Fruit fly (Drosophila melanogaster) whole organism, embryonic: ENCODE measurements around the gene anchor.
A peak's percentile ranks its signal among the peaks of the same experiment; 100 is the strongest.

Source experiments
- Ada2b ChIP-seq: fragments of 200-800 bp; sonication (Bioruptor generic); IDR thresholded peaks from 2 replicates; pipeline ENCODE4 v1.3.6; 2022; ENCODE audit warnings: missing biosample characterization, missing genetic modification characterization
- BEAF-32 ChIP-seq: fragments of 200-800 bp; sonication (Bioruptor generic); optimal IDR thresholded peaks from 3 replicates; lab custom pipeline; 2017; ENCODE audit warnings: missing biosample characterization, missing genetic modification characterization, mild to moderate bottlenecking, moderate library complexity, missing genetic modification reagents
- CG10543 ChIP-seq: fragments of 200-800 bp; sonication (Bioruptor generic); optimal IDR thresholded peaks from 3 replicates; lab custom pipeline; 2017; ENCODE audit warnings: missing biosample characterization, mild to moderate bottlenecking, missing genetic modification characterization, moderate library complexity
- CG11695 ChIP-seq: fragments of 200-800 bp; sonication (Bioruptor generic); IDR thresholded peaks from 3 replicates; pipeline ENCODE4 v1.3.6; 2022; ENCODE audit warnings: missing biosample characterization, missing genetic modification characterization
- CG12071 ChIP-seq: fragments of 200-800 bp; sonication (Bioruptor generic); optimal IDR thresholded peaks from 3 replicates; lab custom pipeline; 2018; ENCODE audit warnings: missing biosample characterization, mild to moderate bottlenecking, missing genetic modification characterization
- CG14965 ChIP-seq: fragments of 200-800 bp; sonication (Bioruptor generic); optimal IDR thresholded peaks from 2 replicates; lab custom pipeline; 2016; ENCODE audit warnings: missing biosample characterization, missing genetic modification characterization, borderline replicate concordance
- CG1529 ChIP-seq: fragments of 200-800 bp; sonication (Bioruptor generic); optimal IDR thresholded peaks from 3 replicates; lab custom pipeline; 2018; ENCODE audit warnings: missing biosample characterization, missing genetic modification characterization
- CG17385 ChIP-seq: fragments of 200-800 bp; sonication (Bioruptor generic); optimal IDR thresholded peaks from 3 replicates; lab custom pipeline; 2018; ENCODE audit warnings: missing biosample characterization, mild to moderate bottlenecking, missing genetic modification characterization
- CG3163 ChIP-seq: fragments of 200-800 bp; sonication (Bioruptor generic); optimal IDR thresholded peaks from 3 replicates; lab custom pipeline; 2016; ENCODE audit warnings: missing biosample characterization, missing genetic modification characterization
- CG32772 ChIP-seq: fragments of 200-800 bp; sonication (Bioruptor generic); IDR thresholded peaks from 2 replicates; pipeline ENCODE4 v1.3.6; 2022; ENCODE audit warnings: missing biosample characterization, missing genetic modification characterization
- CG3281 ChIP-seq: fragments of 200-800 bp; sonication (Bioruptor generic); optimal IDR thresholded peaks from 3 replicates; lab custom pipeline; 2017; ENCODE audit warnings: missing biosample characterization, mild to moderate bottlenecking, missing genetic modification characterization
- CG34376 ChIP-seq: fragments of 200-800 bp; sonication (Bioruptor generic); optimal IDR thresholded peaks from 2 replicates; lab custom pipeline; 2018; ENCODE audit warnings: missing biosample characterization, mild to moderate bottlenecking, missing genetic modification characterization
- CG34422 ChIP-seq: fragments of 200-800 bp; sonication (Bioruptor generic); IDR thresholded peaks from 3 replicates; pipeline ENCODE4 v1.3.6; 2022; ENCODE audit warnings: missing biosample characterization, missing genetic modification characterization
- CG8924 ChIP-seq: fragments of 200-800 bp; optimal IDR thresholded peaks from 3 replicates; lab custom pipeline; 2019; ENCODE audit warnings: missing biosample characterization, mild to moderate bottlenecking, missing genetic modification characterization, moderate library complexity
- CHES-1-like ChIP-seq: fragments of 200-800 bp; sonication (Bioruptor generic); optimal IDR thresholded peaks from 2 replicates; lab custom pipeline; 2016; ENCODE audit warnings: missing biosample characterization, missing genetic modification characterization
- CkIIα-i1 ChIP-seq: fragments of 200-800 bp; sonication (Bioruptor generic); IDR thresholded peaks from 2 replicates; pipeline ENCODE4 v1.3.6; 2022; ENCODE audit warnings: missing biosample characterization, missing genetic modification characterization
- Dip2 ChIP-seq: fragments of 200-800 bp; sonication (Bioruptor generic); IDR thresholded peaks from 2 replicates; pipeline ENCODE4 v1.3.6; 2022; ENCODE audit warnings: missing biosample characterization, missing genetic modification characterization
- Doc3 ChIP-seq: fragments of 200-800 bp; sonication (Bioruptor generic); IDR thresholded peaks from 3 replicates; pipeline ENCODE4 v1.3.6; 2022; ENCODE audit warnings: missing biosample characterization, missing genetic modification characterization; ENCODE audit not compliant: partially characterized antibody
- Eip74EF ChIP-seq, 2 experiments: fragments of 200-800 bp in 1 of 2; fragments of >200 bp in 1 of 2; sonication (Bioruptor generic) in 1 of 2; optimal IDR thresholded peaks; 2 replicates each; lab custom pipeline; 2017 to 2019; ENCODE audit warnings: missing biosample characterization in 2 of 2, missing genetic modification characterization in 2 of 2, mild to moderate bottlenecking in 1 of 2, moderate library complexity in 1 of 2
- Elba2 ChIP-seq: fragments of 200-800 bp; sonication (Bioruptor generic); optimal IDR thresholded peaks from 3 replicates; lab custom pipeline; 2016; ENCODE audit warnings: missing biosample characterization, missing genetic modification characterization
- HLH3B ChIP-seq: fragments of 200-800 bp; sonication (Bioruptor generic); IDR thresholded peaks from 2 replicates; pipeline ENCODE4 v1.3.6; 2022; ENCODE audit warnings: missing biosample characterization, missing genetic modification characterization
- Hand ChIP-seq: fragments of 200-800 bp; sonication (Bioruptor generic); optimal IDR thresholded peaks from 2 replicates; lab custom pipeline; 2017; ENCODE audit warnings: mild to moderate bottlenecking, missing biosample characterization, missing genetic modification reagents, missing genetic modification characterization
- HmgD ChIP-seq: fragments of 200-800 bp; sonication (Bioruptor generic); optimal IDR thresholded peaks from 3 replicates; lab custom pipeline; 2016; ENCODE audit warnings: missing biosample characterization, missing genetic modification characterization
- Hmx ChIP-seq: fragments of 200-800 bp; sonication (Bioruptor generic); optimal IDR thresholded peaks from 2 replicates; lab custom pipeline; 2016; ENCODE audit warnings: missing biosample characterization, missing genetic modification characterization
- MBD-R2 ChIP-seq: fragments of 200-800 bp; sonication (Bioruptor generic); IDR thresholded peaks from 2 replicates; pipeline ENCODE4 v1.3.6; 2022; ENCODE audit warnings: missing biosample characterization, missing genetic modification characterization
- Mad ChIP-seq: fragments of 200-800 bp; sonication (Bioruptor generic); optimal IDR thresholded peaks from 2 replicates; lab custom pipeline; 2016; ENCODE audit warnings: missing biosample characterization, missing genetic modification characterization
- Max ChIP-seq: fragments of 200-800 bp; sonication (Bioruptor generic); optimal IDR thresholded peaks from 2 replicates; lab custom pipeline; 2016; ENCODE audit warnings: missing biosample characterization, mild to moderate bottlenecking, missing genetic modification characterization
- Med ChIP-seq: fragments of 200-800 bp; sonication (Bioruptor generic); peaks from one replicate; lab custom pipeline; 2016; ENCODE audit warnings: missing biosample characterization, missing genetic modification characterization, mild to moderate bottlenecking, inconsistent platforms, moderate library complexity
- Nf-YB ChIP-seq: fragments of 200-800 bp; sonication (Bioruptor generic); optimal IDR thresholded peaks from 3 replicates; lab custom pipeline; 2019; ENCODE audit warnings: missing biosample characterization, mild to moderate bottlenecking, missing genetic modification characterization, moderate library complexity
- Nf-YC ChIP-seq: fragments of 200-800 bp; optimal IDR thresholded peaks from 3 replicates; lab custom pipeline; 2019; ENCODE audit warnings: missing biosample characterization, mild to moderate bottlenecking, missing genetic modification characterization, moderate library complexity
- PHDP ChIP-seq: fragments of 200-800 bp; sonication (Bioruptor generic); optimal IDR thresholded peaks from 3 replicates; lab custom pipeline; 2018; ENCODE audit warnings: missing biosample characterization, mild to moderate bottlenecking, missing genetic modification characterization, moderate library complexity
- Pdp1 ChIP-seq, 2 experiments: fragments of 200-800 bp; sonication (Bioruptor generic); optimal IDR thresholded peaks; 3 replicates each; lab custom pipeline; 2016; ENCODE audit warnings: missing biosample characterization in 2 of 2, missing genetic modification characterization in 2 of 2, mild to moderate bottlenecking in 1 of 2, moderate library complexity in 1 of 2
- Sox100B ChIP-seq: fragments of 200-800 bp; sonication (Bioruptor generic); optimal IDR thresholded peaks from 3 replicates; lab custom pipeline; 2018; ENCODE audit warnings: missing biosample characterization, mild to moderate bottlenecking, missing genetic modification characterization
- Vsx1 ChIP-seq: fragments of 200-800 bp; sonication (Bioruptor generic); optimal IDR thresholded peaks from 2 replicates; lab custom pipeline; 2017; ENCODE audit warnings: missing biosample characterization, mild to moderate bottlenecking, missing genetic modification characterization, missing genetic modification reagents
- chinmo ChIP-seq: fragments of 200-800 bp; sonication (Bioruptor generic); IDR thresholded peaks from 4 replicates; pipeline ENCODE4 v1.3.6; 2022; ENCODE audit warnings: missing biosample characterization, missing genetic modification characterization; ENCODE audit not compliant: partially characterized antibody
- dmrt11E ChIP-seq: fragments of 200-800 bp; sonication (Bioruptor generic); optimal IDR thresholded peaks from 3 replicates; lab custom pipeline; 2018; ENCODE audit warnings: missing biosample characterization, mild to moderate bottlenecking, missing genetic modification characterization, moderate library complexity
- gcm2 ChIP-seq: fragments of 200-800 bp; sonication (Bioruptor generic); optimal IDR thresholded peaks from 2 replicates; lab custom pipeline; 2016; ENCODE audit warnings: missing biosample characterization, missing genetic modification characterization
- hkb ChIP-seq, 2 experiments: fragments of 200-800 bp in 1 of 2; fragments of >200 bp in 1 of 2; sonication (Bioruptor generic) in 1 of 2; IDR thresholded peaks in 1 of 2; optimal IDR thresholded peaks in 1 of 2; 2 replicates each; pipeline versions ENCODE4 v1.3.6 to Lab custom; 2017 to 2022; ENCODE audit warnings: missing biosample characterization in 1 of 2, missing genetic modification characterization in 1 of 2
- lilli ChIP-seq: fragments of 200-800 bp; sonication (Bioruptor generic); optimal IDR thresholded peaks from 3 replicates; lab custom pipeline; 2016; ENCODE audit warnings: missing biosample characterization, missing genetic modification characterization
- ro ChIP-seq: fragments of 200-800 bp; sonication (Bioruptor generic); IDR thresholded peaks from 2 replicates; pipeline ENCODE4 v1.3.6; 2022; ENCODE audit warnings: missing biosample characterization, missing genetic modification characterization
- sc ChIP-seq, 3 experiments: fragments of >200 bp in 2 of 3; fragments of 200-800 bp in 1 of 3; sonication (Bioruptor generic) in 1 of 3; optimal IDR thresholded peaks; 2 replicates in 2 of 3; 3 replicates in 1 of 3; lab custom pipeline; 2017; ENCODE audit warnings: mild to moderate bottlenecking in 1 of 3, missing biosample characterization in 1 of 3, missing genetic modification characterization in 1 of 3, missing genetic modification reagents in 1 of 3
- scrt ChIP-seq: fragments of 200-800 bp; sonication (Bioruptor generic); optimal IDR thresholded peaks from 2 replicates; lab custom pipeline; 2018; ENCODE audit warnings: missing biosample characterization, mild to moderate bottlenecking, missing genetic modification characterization, moderate library complexity
- sima ChIP-seq: fragments of 200-800 bp; sonication (Bioruptor generic); optimal IDR thresholded peaks from 2 replicates; lab custom pipeline; 2016; ENCODE audit warnings: missing biosample characterization, missing genetic modification characterization
- sob ChIP-seq: fragments of 200-800 bp; sonication (Bioruptor generic); IDR thresholded peaks from 2 replicates; pipeline ENCODE4 v1.3.6; 2022; ENCODE audit warnings: missing biosample characterization, missing genetic modification characterization
- stwl ChIP-seq: fragments of 200-800 bp; sonication (Bioruptor generic); optimal IDR thresholded peaks from 3 replicates; lab custom pipeline; 2018; ENCODE audit warnings: missing biosample characterization, mild to moderate bottlenecking, missing genetic modification characterization, moderate library complexity
- twi ChIP-seq: fragments of 200-800 bp; optimal IDR thresholded peaks from 2 replicates; lab custom pipeline; 2019; ENCODE audit warnings: missing biosample characterization, mild to moderate bottlenecking, missing genetic modification characterization, moderate library complexity
- unc-4 ChIP-seq: fragments of 200-800 bp; sonication (Bioruptor generic); IDR thresholded peaks from 2 replicates; pipeline ENCODE4 v1.3.6; 2022; ENCODE audit warnings: missing biosample characterization, missing genetic modification characterization; ENCODE audit not compliant: partially characterized antibody

Gene anchor

dm6 chr3L:17652878-17653700, 31.5 kb downstream of the anchor start (continued):
- TF ChIP-seq stwl (tag; lab: Kevin White, UChicago) (no peak), unc-4 (GFP tag; lab: Robert Waterston, UW) (no peak), BEAF-32 (GFP tag; lab: Kevin White, UChicago) (no peak), CG32772 (GFP tag; lab: Robert Waterston, UW) (no peak; the same call in 1 of the 2 replicates), Doc3 (GFP tag; lab: Robert Waterston, UW) (no peak), Eip74EF (GFP tag; optimal IDR thresholded peaks at IDR 0.05; lab: Kevin White, UChicago) (peak in 1 of 2 experiments; percentile 48), CG12071 (GFP tag; lab: Kevin White, UChicago) (peak; percentile 37), CkIIα-i1 (GFP tag; lab: Robert Waterston, UW) (no peak; the same call in 1 of the 2 replicates), CG10543 (GFP tag; lab: Kevin White, UChicago) (peak; percentile 91), CG34376 (GFP tag; lab: Kevin White, UChicago) (peak; percentile 53), sima (GFP tag; lab: Kevin White, UChicago) (no peak), Nf-YB (GFP tag; lab: Kevin White, UChicago) (no peak), Hmx (GFP tag; lab: Kevin White, UChicago) (no peak), HLH3B (GFP tag; lab: Robert Waterston, UW) (peak; percentile 69; the same call in 1 of the 2 replicates), Sox100B (GFP tag; lab: Kevin White, UChicago) (peak; percentile 67), Ada2b (GFP tag; lab: Robert Waterston, UW) (peak; percentile 59), lilli (no peak), CG3163 (no peak), CG1529 (GFP tag; lab: Kevin White, UChicago) (peak; percentile 63), PHDP (tag; lab: Kevin White, UChicago) (peak; percentile 54), scrt (GFP tag; lab: Kevin White, UChicago) (peak; percentile 40), Vsx1 (GFP tag; lab: Kevin White, UChicago) (peak; percentile 79), HmgD (no peak), Med (GFP tag; lab: Kevin White, UChicago) (peak; percentile 74), Dip2 (GFP tag; lab: Robert Waterston, UW) (no peak), CG14965 (GFP tag; lab: Kevin White, UChicago) (peak; percentile 29), CG17385 (GFP tag; lab: Kevin White, UChicago) (no peak), CHES-1-like (no peak), dmrt11E (peak; percentile 34), CG34422 (peak; percentile 23; the same call in 1 of the 3 replicates), Max (GFP tag; lab: Kevin White, UChicago) (peak; percentile 74), Pdp1 (GFP tag; optimal IDR thresholded peaks at IDR 0.05; lab: Kevin White, UChicago) (no peak), MBD-R2 (GFP tag; lab: Robert Waterston, UW) (peak; percentile 20; the same call in 1 of the 2 replicates), ro (no peak), Hand (GFP tag; lab: Kevin White, UChicago) (no peak), CG8924 (tag; lab: Kevin White, UChicago) (no peak), gcm2 (no peak), CG3281 (peak; percentile 74), Nf-YC (no peak), sc (optimal IDR thresholded peaks at IDR 0.05; lab: Kevin White, UChicago) (no peak), sc (GFP tag; optimal IDR thresholded peaks at IDR 0.05; lab: Kevin White, UChicago) (peak; percentile 26), sob (GFP tag; lab: Robert Waterston, UW) (peak; percentile 85), Elba2 (no peak), chinmo (0 out of 4 replicates have a peak, but pooled peaks have one; percentile 29), hkb (optimal IDR thresholded peaks at IDR 0.05; lab: Kevin White, UChicago) (no peak), hkb (GFP tag; IDR thresholded peaks at IDR 0.05; lab: Robert Waterston, UW) (peak; percentile 88), twi (tag; lab: Kevin White, UChicago) (no peak), CG11695 (GFP tag; lab: Robert Waterston, UW) (peak; percentile 76), Mad (GFP tag; lab: Kevin White, UChicago) (no peak)
